Worm (Caenorhabditis elegans) whole organism, L3 larva: Measurements from ENCODE around the gene spe-18.

Source experiments
- ceh-28 ChIP-seq: fragments of 150-350 bp; optimal IDR thresholded peaks from 2 replicates; lab custom pipeline; 2014; ENCODE audit warnings: missing biosample characterization, missing genetic modification reagents, missing genetic modification characterization
- nhr-23 ChIP-seq: fragments of 150-350 bp; optimal IDR thresholded peaks from 2 replicates; lab custom pipeline; 2014; ENCODE audit warnings: missing biosample characterization, missing genetic modification reagents, missing genetic modification characterization
- nhr-76 ChIP-seq: fragments of 150-350 bp; sonication (generic microtip); optimal IDR thresholded peaks from 5 replicates; lab custom pipeline; 2014; ENCODE audit warnings: missing biosample characterization, missing genetic modification characterization
- nhr-77 ChIP-seq: fragments of 150-350 bp; optimal IDR thresholded peaks from 2 replicates; lab custom pipeline; 2014; ENCODE audit warnings: missing biosample characterization, missing genetic modification characterization

DNA sequence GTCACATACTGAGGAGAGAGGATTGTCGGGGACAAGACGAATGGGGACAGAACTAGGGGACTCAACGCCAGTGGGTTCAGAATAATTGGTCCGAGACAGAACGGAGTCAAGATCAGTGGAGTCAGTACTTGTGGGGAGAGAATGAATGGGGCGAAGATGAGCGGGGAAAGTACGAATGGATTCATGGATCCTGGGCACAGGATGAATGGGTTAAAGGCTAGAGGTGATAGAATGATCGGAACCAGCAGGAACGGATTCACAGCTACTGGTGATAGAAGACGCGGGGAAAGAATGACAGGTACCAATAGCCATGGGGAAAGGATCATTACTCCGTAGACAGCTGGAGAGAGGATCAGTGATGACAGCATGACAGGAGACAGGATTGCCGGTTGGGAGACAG lies 13.6 kb downstream of the spe-18 start:
- TF ChIP-seq nhr-76 (tag; lab: Kevin White, UChicago) (no peak), nhr-77 (tag; lab: Kevin White, UChicago) (no peak), nhr-23 (tag; lab: Kevin White, UChicago) (no peak), ceh-28 (tag; lab: Kevin White, UChicago) (no peak)
